Worm (Caenorhabditis elegans): ENCODE measurements around the gene gly-10.

DNA sequence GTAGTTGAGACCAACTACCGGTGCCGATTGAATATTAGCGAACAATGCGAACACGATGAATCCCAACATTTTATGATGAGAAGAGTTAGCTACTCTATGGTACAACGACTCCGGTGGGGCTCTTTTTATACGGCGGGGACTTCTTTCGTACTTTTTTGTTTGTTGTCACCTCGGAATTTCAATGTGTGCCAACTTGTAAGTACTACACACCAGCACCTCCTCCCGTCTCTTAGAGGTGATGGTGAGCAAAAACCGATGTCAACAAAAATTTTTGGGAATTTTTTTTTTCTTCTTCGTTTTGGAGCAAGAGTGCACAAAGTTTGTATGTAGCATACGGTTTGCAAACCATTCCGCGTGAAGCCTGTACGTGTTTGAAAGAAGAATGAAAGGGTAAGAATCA lies 4.3 kb upstream of the gly-10 start, which contains the start of gene Y45F10D.2:
- no peak for TF ChIP-seq T22C8.4 (GFP tag; IDR thresholded peaks at IDR 0.05)
- no peak for TF ChIP-seq flt-1 (GFP tag; IDR thresholded peaks at IDR 0.05)
- TF ChIP-seq tab-1 (GFP tag; IDR thresholded peaks at IDR 0.05): no peak
